Worm (Caenorhabditis elegans) whole organism, L1 larva: ENCODE results near the gene eppl-1.

Experiments
- C16A3.4 ChIP-seq: fragments of 150-350 bp; optimal IDR thresholded peaks from 2 replicates; lab custom pipeline; 2014; ENCODE audit warnings: missing biosample characterization, missing genetic modification characterization
- F16B12.6 ChIP-seq: fragments of 150-350 bp; optimal IDR thresholded peaks from 2 replicates; lab custom pipeline; 2014; ENCODE audit warnings: missing biosample characterization, missing genetic modification characterization
- Y116A8C.19 ChIP-seq: sonication (generic microtip); optimal IDR thresholded peaks from 2 replicates; lab custom pipeline; 2016; ENCODE audit warnings: missing compliant biosample characterization, missing genetic modification characterization, borderline replicate concordance
- alr-1 ChIP-seq: fragments of 200-800 bp; sonication (Bioruptor generic); optimal IDR thresholded peaks from 2 replicates; lab custom pipeline; 2018; ENCODE audit warnings: borderline replicate concordance, mild to moderate bottlenecking, missing genetic modification characterization, missing compliant biosample characterization
- blmp-1 ChIP-seq: fragments of 150-350 bp; optimal IDR thresholded peaks from 2 replicates; lab custom pipeline; 2014; ENCODE audit warnings: missing biosample characterization, missing genetic modification characterization
- ceh-63 ChIP-seq: fragments of 200-800 bp; sonication (Bioruptor generic); optimal IDR thresholded peaks from 2 replicates; lab custom pipeline; 2018; ENCODE audit warnings: mild to moderate bottlenecking, missing genetic modification characterization, missing compliant biosample characterization
- ceh-82 ChIP-seq, 3 experiments: fragments of 150-350 bp in 1 of 3; sonication (generic microtip) in 2 of 3; optimal IDR thresholded peaks; 2 replicates each; lab custom pipeline; 2014 to 2017; ENCODE audit warnings: missing biosample characterization in 3 of 3, missing genetic modification characterization in 3 of 3
- ceh-90 ChIP-seq: sonication (generic microtip); optimal IDR thresholded peaks from 2 replicates; lab custom pipeline; 2016; ENCODE audit warnings: missing genetic modification characterization, missing compliant biosample characterization
- dsc-1 ChIP-seq: sonication (generic microtip); optimal IDR thresholded peaks from 2 replicates; lab custom pipeline; 2016; ENCODE audit warnings: mild to moderate bottlenecking, missing genetic modification characterization, missing compliant biosample characterization
- efl-1 ChIP-seq, 4 experiments: fragments of 150-350 bp; optimal IDR thresholded peaks in 3 of 4; peaks in 1 of 4; 1 replicate in 1 of 4; 2 replicates in 3 of 4; lab custom pipeline; 2014; ENCODE audit warnings: missing biosample characterization in 2 of 4, missing genetic modification characterization in 2 of 4, missing genetic modification reagents in 2 of 4
- egl-27 ChIP-seq, 2 experiments: fragments of 150-350 bp in 1 of 2; sonication (generic microtip); optimal IDR thresholded peaks; 3 replicates each; lab custom pipeline; 2017 to 2018; ENCODE audit warnings: missing biosample characterization in 2 of 2, missing genetic modification characterization in 2 of 2, missing genetic modification reagents in 2 of 2
- elt-2 ChIP-seq: sonication (generic microtip); optimal IDR thresholded peaks from 2 replicates; lab custom pipeline; 2016; ENCODE audit warnings: missing genetic modification characterization, mild to moderate bottlenecking, inconsistent platforms, missing compliant biosample characterization, missing genetic modification reagents
- elt-3 ChIP-seq, 6 experiments: fragments of 150-350 bp in 1 of 6; sonication (generic microtip); optimal IDR thresholded peaks; 2 replicates each; lab custom pipeline; 2017 to 2018; ENCODE audit warnings: missing biosample characterization in 6 of 6, missing genetic modification characterization in 6 of 6, inconsistent platforms in 1 of 6
- fkh-4 ChIP-seq: sonication (generic microtip); optimal IDR thresholded peaks from 2 replicates; lab custom pipeline; 2016; ENCODE audit warnings: missing compliant biosample characterization, missing genetic modification characterization, borderline replicate concordance
- fkh-8 ChIP-seq: sonication (generic microtip); optimal IDR thresholded peaks from 2 replicates; lab custom pipeline; 2016; ENCODE audit warnings: mild to moderate bottlenecking, missing genetic modification characterization, missing compliant biosample characterization
- grh-1 ChIP-seq: fragments of 200-800 bp; sonication (Bioruptor generic); IDR thresholded peaks from 2 replicates; pipeline ENCODE4 v1.3.6; 2022; ENCODE audit warnings: missing genetic modification reagents, missing genetic modification characterization, missing compliant biosample characterization
- hlh-17 ChIP-seq: fragments of 200-800 bp; sonication (Bioruptor generic); optimal IDR thresholded peaks from 2 replicates; lab custom pipeline; 2018; ENCODE audit warnings: missing genetic modification characterization, mild to moderate bottlenecking, missing compliant biosample characterization, moderate library complexity, borderline replicate concordance
- irx-1 ChIP-seq: sonication (generic microtip); optimal IDR thresholded peaks from 2 replicates; lab custom pipeline; 2016; ENCODE audit warnings: missing genetic modification characterization, missing compliant biosample characterization
- jun-1 ChIP-seq: fragments of 150-350 bp; optimal IDR thresholded peaks from 2 replicates; lab custom pipeline; 2014; ENCODE audit warnings: missing biosample characterization, missing genetic modification reagents, missing genetic modification characterization
- lin-13 ChIP-seq: fragments of 150-350 bp; optimal IDR thresholded peaks from 2 replicates; lab custom pipeline; 2014; ENCODE audit warnings: missing biosample characterization, missing genetic modification reagents, missing genetic modification characterization
- lin-35 ChIP-seq, 2 experiments: fragments of 150-350 bp; optimal IDR thresholded peaks; 2 replicates each; lab custom pipeline; 2014; ENCODE audit warnings: missing biosample characterization in 2 of 2, missing genetic modification characterization in 2 of 2, missing genetic modification reagents in 2 of 2
- lir-3 ChIP-seq: sonication (generic microtip); optimal IDR thresholded peaks from 2 replicates; lab custom pipeline; 2016; ENCODE audit warnings: mild to moderate bottlenecking, missing genetic modification characterization, moderate library complexity, missing compliant biosample characterization; ENCODE audit not compliant: poor library complexity
- lsy-2 ChIP-seq, 2 experiments: fragments of 150-350 bp; optimal IDR thresholded peaks; 2 replicates each; lab custom pipeline; 2014; ENCODE audit warnings: missing biosample characterization in 2 of 2, missing genetic modification characterization in 2 of 2
- mab-9 ChIP-seq: fragments of 200-800 bp; sonication (Bioruptor generic); IDR thresholded peaks from 2 replicates; pipeline ENCODE4 v1.3.6; 2022; ENCODE audit warnings: missing genetic modification reagents, missing genetic modification characterization, missing compliant biosample characterization
- mdl-1 ChIP-seq, 2 experiments: fragments of 150-350 bp; optimal IDR thresholded peaks; 2 replicates each; lab custom pipeline; 2014 to 2017; ENCODE audit warnings: missing biosample characterization in 2 of 2, missing genetic modification characterization in 2 of 2, inconsistent platforms in 1 of 2
- mep-1 ChIP-seq: fragments of 150-350 bp; optimal IDR thresholded peaks from 2 replicates; lab custom pipeline; 2014; ENCODE audit warnings: missing biosample characterization, missing genetic modification characterization
- nhr-20 ChIP-seq: sonication (generic microtip); optimal IDR thresholded peaks from 2 replicates; lab custom pipeline; 2016; ENCODE audit warnings: mild to moderate bottlenecking, missing genetic modification characterization, missing compliant biosample characterization
- nhr-28 ChIP-seq: fragments of 150-350 bp; optimal IDR thresholded peaks from 2 replicates; lab custom pipeline; 2014; ENCODE audit warnings: missing biosample characterization, missing genetic modification characterization
- nhr-47 ChIP-seq: sonication (generic microtip); optimal IDR thresholded peaks from 2 replicates; lab custom pipeline; 2016; ENCODE audit warnings: mild to moderate bottlenecking, missing genetic modification characterization, moderate library complexity, missing compliant biosample characterization
- nhr-71 ChIP-seq: sonication (generic microtip); optimal IDR thresholded peaks from 2 replicates; lab custom pipeline; 2016; ENCODE audit warnings: mild to moderate bottlenecking, missing genetic modification characterization, moderate library complexity, missing compliant biosample characterization
- nhr-84 ChIP-seq: sonication (generic microtip); optimal IDR thresholded peaks from 2 replicates; lab custom pipeline; 2017; ENCODE audit warnings: missing biosample characterization, missing genetic modification characterization
- nhr-85 ChIP-seq: sonication (generic microtip); peaks from one replicate; lab custom pipeline; 2016; ENCODE audit warnings: missing genetic modification characterization, inconsistent platforms, missing compliant biosample characterization
- nhr-90 ChIP-seq: sonication (generic microtip); optimal IDR thresholded peaks from 2 replicates; lab custom pipeline; 2016; ENCODE audit warnings: mild to moderate bottlenecking, missing genetic modification characterization, missing compliant biosample characterization; ENCODE audit not compliant: poor library complexity
- pax-3 ChIP-seq: fragments of 200-800 bp; sonication (Bioruptor generic); optimal IDR thresholded peaks from 2 replicates; lab custom pipeline; 2018; ENCODE audit warnings: mild to moderate bottlenecking, missing genetic modification characterization, moderate library complexity, missing compliant biosample characterization
- rnt-1 ChIP-seq: sonication (generic microtip); optimal IDR thresholded peaks from 2 replicates; lab custom pipeline; 2016; ENCODE audit warnings: mild to moderate bottlenecking, missing genetic modification characterization, moderate library complexity, missing compliant biosample characterization
- skn-1 ChIP-seq: fragments of 150-350 bp; optimal IDR thresholded peaks from 2 replicates; lab custom pipeline; 2014; ENCODE audit warnings: missing biosample characterization, missing genetic modification characterization
- snpc-4 ChIP-seq: fragments of 150-350 bp; optimal IDR thresholded peaks from 2 replicates; lab custom pipeline; 2014; ENCODE audit warnings: missing biosample characterization, missing genetic modification characterization
- snu-23 ChIP-seq: sonication (generic microtip); optimal IDR thresholded peaks from 2 replicates; lab custom pipeline; 2016; ENCODE audit warnings: missing genetic modification characterization, missing compliant biosample characterization
- sox-4 ChIP-seq: sonication (generic microtip); optimal IDR thresholded peaks from 2 replicates; lab custom pipeline; 2016; ENCODE audit warnings: missing genetic modification characterization, missing compliant biosample characterization
- sup-37 ChIP-seq: fragments of 200-800 bp; sonication (Bioruptor generic); optimal IDR thresholded peaks from 2 replicates; lab custom pipeline; 2018; ENCODE audit warnings: mild to moderate bottlenecking, missing genetic modification characterization, missing compliant biosample characterization
- swsn-7 ChIP-seq: sonication (generic microtip); optimal IDR thresholded peaks from 2 replicates; lab custom pipeline; 2016; ENCODE audit warnings: missing genetic modification characterization, missing compliant biosample characterization
- unc-30 ChIP-seq: sonication (generic microtip); optimal IDR thresholded peaks from 2 replicates; lab custom pipeline; 2017; ENCODE audit warnings: missing biosample characterization, missing genetic modification characterization
- unc-98 ChIP-seq: fragments of 200-800 bp; sonication (Bioruptor generic); IDR thresholded peaks from 2 replicates; pipeline ENCODE4 v1.3.6; 2022; ENCODE audit warnings: missing genetic modification characterization, missing compliant biosample characterization
- vab-15 ChIP-seq: sonication (generic microtip); optimal IDR thresholded peaks from 2 replicates; lab custom pipeline; 2017; ENCODE audit warnings: missing genotype, mild to moderate bottlenecking, missing genetic modification characterization, missing compliant biosample characterization
- xbp-1 ChIP-seq: sonication (generic microtip); optimal IDR thresholded peaks from 2 replicates; lab custom pipeline; 2016; ENCODE audit warnings: missing genetic modification characterization, missing compliant biosample characterization
- zip-4 ChIP-seq: fragments of 200-800 bp; sonication (Bioruptor generic); optimal IDR thresholded peaks from 2 replicates; lab custom pipeline; 2018; ENCODE audit warnings: mild to moderate bottlenecking, missing genetic modification characterization, moderate library complexity, missing compliant biosample characterization
- ztf-11 ChIP-seq, 2 experiments: sonication (generic microtip); optimal IDR thresholded peaks; 2 replicates each; lab custom pipeline; 2016 to 2017; ENCODE audit warnings: missing genetic modification characterization in 2 of 2, missing biosample characterization in 1 of 2, missing compliant biosample characterization in 1 of 2

Gene eppl-1

ce11 chrIV:8499956-8500355 lies 48.4 kb upstream of the eppl-1 start:
- TF ChIP-seq lin-13 (GFP tag; lab: Kevin White, UChicago) (no peak), lir-3 (tag; lab: Kevin White, UChicago) (no peak), irx-1 (tag; lab: Kevin White, UChicago) (no peak), egl-27 (tag; optimal IDR thresholded peaks at IDR 0.05; lab: Kevin White, UChicago) (no peak), lsy-2 (tag; optimal IDR thresholded peaks at IDR 0.05; lab: Kevin White, UChicago) (no peak), hlh-17 (GFP tag; lab: Kevin White, UChicago) (no peak), ceh-63 (no peak), unc-30 (tag; lab: Kevin White, UChicago) (no peak), blmp-1 (tag; lab: Kevin White, UChicago) (no peak), mab-9 (GFP tag; lab: Robert Waterston, UW) (no peak)

- TF ChIP-seq mep-1 (tag; lab: Kevin White, UChicago) (peak; percentile 39), nhr-71 (peak; percentile 67), sox-4 (tag; lab: Kevin White, UChicago) (peak; percentile 19), F16B12.6 (tag; lab: Kevin White, UChicago) (peak; percentile 8), fkh-8 (tag; lab: Kevin White, UChicago) (peak; percentile 29), mdl-1 (tag; optimal IDR thresholded peaks at IDR 0.05; lab: Kevin White, UChicago) (no peak), efl-1 (optimal IDR thresholded peaks at IDR 0.05; lab: Kevin White, UChicago) (peak; percentile 92 to 93), efl-1 (GFP tag; optimal IDR thresholded peaks at IDR 0.05 in 1 of 2; lab: Kevin White, UChicago) (peak; percentile 92 to 99), Y116A8C.19 (tag; lab: Kevin White, UChicago) (no peak), sup-37 (GFP tag; lab: Kevin White, UChicago) (no peak), pax-3 (tag; lab: Kevin White, UChicago) (peak; percentile 64), skn-1 (peak; percentile 31), nhr-47 (tag; lab: Kevin White, UChicago) (peak; percentile 70), lir-3 (tag; lab: Kevin White, UChicago) (peak; percentile 82), rnt-1 (peak; percentile 95), snu-23 (peak; percentile 64), blmp-1 (tag; lab: Kevin White, UChicago) (peak; percentile 16), nhr-84 (tag; lab: Kevin White, UChicago) (no peak), C16A3.4 (peak; percentile 10), nhr-85 (peak; percentile 62), lin-13 (GFP tag; lab: Kevin White, UChicago) (peak; percentile 3), ceh-90 (tag; lab: Kevin White, UChicago) (peak; percentile 84), zip-4 (GFP tag; lab: Kevin White, UChicago) (no peak), snpc-4 (tag; lab: Kevin White, UChicago) (peak; percentile 20), alr-1 (tag; lab: Kevin White, UChicago) (no peak), elt-3 (tag; optimal IDR thresholded peaks at IDR 0.05; lab: Kevin White, UChicago) (peak in 1 of 6 experiments; percentile 27), lin-35 (GFP tag; optimal IDR thresholded peaks at IDR 0.05; lab: Kevin White, UChicago) (peak; percentile 92 to 94), grh-1 (GFP tag; lab: Robert Waterston, UW) (no peak), lsy-2 (tag; optimal IDR thresholded peaks at IDR 0.05; lab: Kevin White, UChicago) (peak; percentile 43 to 66), vab-15 (tag; lab: Kevin White, UChicago) (no peak), jun-1 (no peak), ztf-11 (tag; optimal IDR thresholded peaks at IDR 0.05; lab: Kevin White, UChicago) (peak in 1 of 2 experiments; percentile 66), swsn-7 (tag; lab: Kevin White, UChicago) (peak; percentile 43), nhr-20 (peak; percentile 53), fkh-4 (tag; lab: Kevin White, UChicago) (peak; percentile 62), ceh-82 (tag; optimal IDR thresholded peaks at IDR 0.05; lab: Kevin White, UChicago) (peak in 1 of 3 experiments; percentile 24), mab-9 (GFP tag; lab: Robert Waterston, UW) (no peak), elt-2 (tag; lab: Kevin White, UChicago) (peak; percentile 20), nhr-90 (peak; percentile 64), dsc-1 (tag; lab: Kevin White, UChicago) (peak; percentile 46), xbp-1 (tag; lab: Kevin White, UChicago) (peak; percentile 35), unc-98 (no peak), nhr-28 (tag; lab: Kevin White, UChicago) (no peak)
Measured at ce11 chrIV:8498773-8499360, 47.3 kb upstream of the eppl-1 start, which contains the start of the genes acdh-13 and mesp-1. TSS of gene acdh-13 (minus strand) at chrIV:8498823. TSS of gene mesp-1 (plus strand) at chrIV:8499310.
